Fruit fly (Drosophila melanogaster): ENCODE data around the gene att-ORFB.

- TF ChIP-seq psq (optimal IDR thresholded peaks at IDR 0.05) (no peak), EcR (GFP tag; optimal IDR thresholded peaks at IDR 0.05) (no peak), CG8478 (optimal IDR thresholded peaks at IDR 0.05) (no peak), usp (GFP tag; optimal IDR thresholded peaks at IDR 0.05) (no peak)
Observed at dm6 chr3R:20563830-20564421, 9.7 kb upstream of the att-ORFB start, which contains the start of gene CG10877.
